Worm (Caenorhabditis elegans): ENCODE measurements around the gene sre-36.

sre-36 gene

ce11 chrV:16370039-16370438 lies 29.4 kb upstream of the sre-36 start:
- TF ChIP-seq fkh-10 (GFP tag; optimal IDR thresholded peaks at IDR 0.05) = no peak
- TF ChIP-seq ZK546.5 (tag; optimal IDR thresholded peaks at IDR 0.05) = no peak
- TF ChIP-seq elt-3 (tag; optimal IDR thresholded peaks at IDR 0.05) = peak in 1 of 3 experiments; percentile 8
- TF ChIP-seq elt-1 (tag; optimal IDR thresholded peaks at IDR 0.05) = no peak
- TF ChIP-seq nhr-12 (tag; optimal IDR thresholded peaks at IDR 0.05) = no peak
- TF ChIP-seq lin-15B (tag; optimal IDR thresholded peaks at IDR 0.05) = peak; percentile 48
- TF ChIP-seq daf-12 (tag; optimal IDR thresholded peaks at IDR 0.05) = no peak
- TF ChIP-seq sea-2 (GFP tag; optimal IDR thresholded peaks at IDR 0.05) = no peak
- no peak for TF ChIP-seq ceh-9 (tag; optimal IDR thresholded peaks at IDR 0.05)
- TF ChIP-seq lin-39 (tag; optimal IDR thresholded peaks at IDR 0.05) = peak; percentile 60
- TF ChIP-seq nfya-1 (tag; optimal IDR thresholded peaks at IDR 0.05; ENCODE audit: insufficient read depth) = peak; percentile 64
- no peak for TF ChIP-seq fkh-2 (tag; optimal IDR thresholded peaks at IDR 0.05)
- peak; percentile 21 for TF ChIP-seq ztf-4 (tag; optimal IDR thresholded peaks at IDR 0.05)
- TF ChIP-seq mdl-1 (tag; optimal IDR thresholded peaks at IDR 0.05) = no peak
- TF ChIP-seq nhr-237 (tag; optimal IDR thresholded peaks at IDR 0.05) = no peak
- TF ChIP-seq ceh-16 (tag; optimal IDR thresholded peaks at IDR 0.05) = no peak
- TF ChIP-seq ztf-11 (tag; optimal IDR thresholded peaks at IDR 0.05) = no peak
- peak; percentile 25 for TF ChIP-seq pqm-1 (tag; optimal IDR thresholded peaks at IDR 0.05)
- peak; percentile 71 for TF ChIP-seq elt-2 (tag; optimal IDR thresholded peaks at IDR 0.05)
- TF ChIP-seq lsy-12 (tag; optimal IDR thresholded peaks at IDR 0.05) = peak; percentile 71
- peak; percentile 2 for TF ChIP-seq nhr-23 (tag; optimal IDR thresholded peaks at IDR 0.05)
- peak; percentile 73 for TF ChIP-seq nhr-43 (tag; optimal IDR thresholded peaks at IDR 0.05; ENCODE audit: poor library complexity, severe bottlenecking)
- peak; percentile 65 for TF ChIP-seq skn-1 (tag; optimal IDR thresholded peaks at IDR 0.05)
- TF ChIP-seq snpc-4 (tag; optimal IDR thresholded peaks at IDR 0.05) = peak; percentile 16
- no peak for TF ChIP-seq mml-1 (tag; optimal IDR thresholded peaks at IDR 0.05)
- TF ChIP-seq jun-1 (tag; optimal IDR thresholded peaks at IDR 0.05) = peak; percentile 66
- TF ChIP-seq zag-1 (tag; optimal IDR thresholded peaks at IDR 0.05) = no peak
- peak; percentile 63 for TF ChIP-seq tbx-2 (tag; optimal IDR thresholded peaks at IDR 0.05)
- TF ChIP-seq pha-4 (tag; optimal IDR thresholded peaks at IDR 0.05) = peak; percentile 68
- no peak for TF ChIP-seq unc-62 (GFP tag; optimal IDR thresholded peaks at IDR 0.05)
- peak; percentile 83 for TF ChIP-seq hmg-11 (tag; optimal IDR thresholded peaks at IDR 0.05)
- TF ChIP-seq unc-39 (tag; optimal IDR thresholded peaks at IDR 0.05) = no peak
- TF ChIP-seq nhr-25 (tag; optimal IDR thresholded peaks at IDR 0.05) = peak; percentile 61
- no peak for TF ChIP-seq nhr-76 (tag; optimal IDR thresholded peaks at IDR 0.05)
- TF ChIP-seq egl-27 (tag; optimal IDR thresholded peaks at IDR 0.05) = no peak
- TF ChIP-seq aly-2 (tag; optimal IDR thresholded peaks at IDR 0.05) = no peak
- TF ChIP-seq ceh-28 (tag; optimal IDR thresholded peaks at IDR 0.05) = no peak
- TF ChIP-seq nhr-11 (tag; optimal IDR thresholded peaks at IDR 0.05) = no peak

DNA sequence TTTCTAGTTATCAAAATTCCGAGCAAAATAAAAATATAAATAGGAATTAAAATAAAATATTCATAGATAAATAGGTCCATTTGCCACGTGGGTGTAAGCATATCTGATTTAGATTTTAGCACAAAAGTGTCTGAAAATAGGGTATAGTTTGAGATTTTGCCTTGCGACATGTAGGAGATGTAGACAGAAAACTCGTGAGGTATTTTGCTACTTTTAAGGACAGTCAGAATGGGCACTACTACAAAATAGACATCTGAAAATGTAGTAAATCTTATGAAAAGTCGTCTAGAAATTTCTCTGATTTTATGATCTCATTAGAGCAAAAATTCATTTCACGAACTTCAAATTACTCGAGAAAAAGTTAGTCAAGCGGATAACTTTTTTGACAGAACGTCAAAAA lies 24.8 kb upstream of the sre-36 start, which contains the start of gene srv-34:
Gene srv-34, minus strand, starts transcription at position 101 of the 400 bp plus-strand sequence.
- TF ChIP-seq tbx-2 (tag; optimal IDR thresholded peaks at IDR 0.05) (no peak), nhr-11 (tag; optimal IDR thresholded peaks at IDR 0.05) (no peak)

- no peak for TF ChIP-seq nhr-12 (tag; optimal IDR thresholded peaks at IDR 0.05)
- TF ChIP-seq hmg-11 (tag; optimal IDR thresholded peaks at IDR 0.05) = no peak
- TF ChIP-seq fkh-10 (GFP tag; optimal IDR thresholded peaks at IDR 0.05) = no peak
- TF ChIP-seq nhr-23 (tag; optimal IDR thresholded peaks at IDR 0.05) = no peak
- no peak for TF ChIP-seq ZK546.5 (tag; optimal IDR thresholded peaks at IDR 0.05)
- TF ChIP-seq elt-2 (tag; optimal IDR thresholded peaks at IDR 0.05) = no peak
- no peak for TF ChIP-seq egl-5 (tag; optimal IDR thresholded peaks at IDR 0.05)
- no peak for TF ChIP-seq unc-62 (GFP tag; optimal IDR thresholded peaks at IDR 0.05)
- TF ChIP-seq ceh-16 (tag; optimal IDR thresholded peaks at IDR 0.05) = no peak
- no peak for TF ChIP-seq nhr-77 (tag; optimal IDR thresholded peaks at IDR 0.05)
- no peak for TF ChIP-seq elt-1 (tag; optimal IDR thresholded peaks at IDR 0.05)
- no peak for TF ChIP-seq nhr-67 (tag; optimal IDR thresholded peaks at IDR 0.05)
- no peak for TF ChIP-seq ztf-11 (tag; optimal IDR thresholded peaks at IDR 0.05)
- no peak for TF ChIP-seq snpc-4 (tag; optimal IDR thresholded peaks at IDR 0.05)
- no peak for TF ChIP-seq mml-1 (tag; optimal IDR thresholded peaks at IDR 0.05)
- no peak for TF ChIP-seq lin-39 (tag; optimal IDR thresholded peaks at IDR 0.05)
- no peak for TF ChIP-seq unc-39 (tag; optimal IDR thresholded peaks at IDR 0.05)
- TF ChIP-seq nhr-43 (tag; optimal IDR thresholded peaks at IDR 0.05; ENCODE audit: poor library complexity, severe bottlenecking) = no peak
Observed at ce11 chrV:16376430-16376948, 23.0 kb upstream of the sre-36 start.

Data from whole organism, L3 larva.